Worm (Caenorhabditis elegans) whole organism, midembryonic: ENCODE results near the gene srx-2.

Experiments
- T22C8.4 ChIP-seq: fragments of 200-800 bp; sonication (Bioruptor generic); IDR thresholded peaks from 2 replicates; pipeline ENCODE4 v1.3.6; 2022; ENCODE audit warnings: missing genetic modification characterization, missing compliant biosample characterization
- cog-1 ChIP-seq: sonication (generic microtip); optimal IDR thresholded peaks from 2 replicates; lab custom pipeline; 2016; ENCODE audit warnings: missing genetic modification characterization, missing compliant biosample characterization
- flt-1 ChIP-seq: fragments of 200-800 bp; sonication (Bioruptor generic); IDR thresholded peaks from 2 replicates; pipeline ENCODE4 v1.3.6; 2022; ENCODE audit warnings: missing genetic modification characterization, missing compliant biosample characterization
- klf-2 ChIP-seq: fragments of 200-800 bp; sonication (Bioruptor generic); conservative IDR thresholded peaks from 2 replicates; pipeline ENCODE4 v1.3.6; 2022; ENCODE audit warnings: missing genetic modification reagents, missing genetic modification characterization, missing compliant biosample characterization
- med-1 ChIP-seq: sonication (generic microtip); optimal IDR thresholded peaks from 2 replicates; lab custom pipeline; 2017; ENCODE audit warnings: missing genetic modification characterization, mild to moderate bottlenecking, missing compliant biosample characterization, antibody characterized with exemption, missing genetic modification reagents; ENCODE audit not compliant: insufficient read depth
- ref-1 ChIP-seq: fragments of 200-800 bp; sonication (Bioruptor generic); conservative IDR thresholded peaks from 2 replicates; pipeline ENCODE4 v1.3.6; 2022; ENCODE audit warnings: missing genetic modification reagents, missing genetic modification characterization, missing compliant biosample characterization
- tab-1 ChIP-seq: fragments of 200-800 bp; sonication (Bioruptor generic); IDR thresholded peaks from 2 replicates; pipeline ENCODE4 v1.3.6; 2022; ENCODE audit warnings: missing genetic modification characterization, missing compliant biosample characterization
- ztf-23 ChIP-seq: fragments of 200-800 bp; sonication (Bioruptor generic); IDR thresholded peaks from 2 replicates; pipeline ENCODE4 v1.3.6; 2022; ENCODE audit warnings: missing genetic modification reagents, missing genetic modification characterization, missing compliant biosample characterization

DNA sequence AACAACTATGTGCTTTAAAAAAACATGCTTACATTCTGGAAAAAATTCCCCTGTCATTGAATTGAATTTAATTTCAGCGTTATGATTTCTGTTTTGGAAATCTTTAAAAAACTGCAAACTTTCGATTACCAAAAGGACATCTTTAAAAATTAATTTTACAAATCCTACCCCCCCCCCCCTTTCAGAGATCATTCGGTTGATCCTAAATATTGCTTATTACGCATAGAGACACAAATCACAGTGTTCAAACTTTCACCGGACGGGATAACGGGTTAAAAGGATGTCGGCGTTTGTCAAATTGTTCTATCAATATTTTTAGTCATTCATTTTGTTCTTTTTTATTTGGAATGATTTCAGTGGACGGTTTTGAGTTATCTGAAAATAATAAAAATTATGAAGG, 24.0 kb downstream of the srx-2 start, which contains the start of gene C25E10.4:
- no peak for TF ChIP-seq T22C8.4 (GFP tag; lab: Robert Waterston, UW)
- TF ChIP-seq cog-1: no peak
- TF ChIP-seq flt-1: no peak
- TF ChIP-seq ref-1 (GFP tag; lab: Robert Waterston, UW): no peak
- no peak for TF ChIP-seq klf-2 (GFP tag; lab: Robert Waterston, UW)
- no peak for TF ChIP-seq ztf-23
- no peak for TF ChIP-seq tab-1 (GFP tag; lab: Robert Waterston, UW)
- no peak for TF ChIP-seq med-1 (GFP tag; lab: Kevin White, UChicago)
